Worm (Caenorhabditis elegans): ENCODE measurements around the gene K02A2.5.

The K02A2.5 gene

DNA sequence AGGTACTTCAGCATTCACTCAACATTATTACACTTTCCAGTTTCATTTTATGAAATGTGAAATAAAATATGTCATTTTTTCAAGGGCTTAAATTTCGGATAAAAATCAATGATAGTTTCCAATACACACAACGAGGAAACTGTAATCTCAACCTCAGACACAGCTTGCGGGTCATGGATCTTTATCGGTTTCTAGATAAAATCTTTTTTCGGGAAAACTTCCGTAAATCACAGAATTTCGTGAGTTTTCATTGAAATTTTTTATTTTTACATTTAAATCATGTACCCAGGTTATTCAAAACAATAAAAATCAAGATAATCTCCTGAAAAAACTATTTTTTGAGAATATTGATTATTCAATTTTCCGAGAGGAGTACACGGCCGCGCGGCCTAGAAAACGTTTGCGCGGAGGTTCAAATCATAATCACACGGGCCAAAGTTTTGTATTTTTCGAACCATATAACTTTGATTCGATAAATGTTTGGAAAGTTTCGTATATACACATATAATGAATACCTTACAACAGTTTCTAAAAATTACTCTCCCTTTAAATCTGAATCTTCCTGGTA lies 14.5 kb downstream of the K02A2.5 start:
- TF ChIP-seq aptf-2 (GFP tag; conservative IDR thresholded peaks at IDR 0.05): no peak
- TF ChIP-seq nfyb-1 (GFP tag; IDR thresholded peaks at IDR 0.05): no peak
- TF ChIP-seq B0261.1 (tag; optimal IDR thresholded peaks at IDR 0.05): no peak
- TF ChIP-seq F57A8.1 (GFP tag; optimal IDR thresholded peaks at IDR 0.05): no peak
- no peak for TF ChIP-seq madf-8 (GFP tag; conservative IDR thresholded peaks at IDR 0.05)
- no peak for TF ChIP-seq dox-1 (GFP tag; IDR thresholded peaks at IDR 0.05)
- no peak for TF ChIP-seq T26A5.8 (tag; optimal IDR thresholded peaks at IDR 0.05)
- peak; percentile 8 for TF ChIP-seq efl-1 (GFP tag; optimal IDR thresholded peaks at IDR 0.05)
- no peak for TF ChIP-seq nhr-80 (tag; optimal IDR thresholded peaks at IDR 0.05)
- no peak for TF ChIP-seq nfya-1 (tag; optimal IDR thresholded peaks at IDR 0.05; ENCODE audit: borderline replicate concordance, insufficient read depth)
- no peak for TF ChIP-seq F39B2.1 (GFP tag; IDR thresholded peaks at IDR 0.05)
- TF ChIP-seq nhr-120 (GFP tag; IDR thresholded peaks at IDR 0.05): no peak
- no peak for TF ChIP-seq T07F8.4 (tag; optimal IDR thresholded peaks at IDR 0.05)
- TF ChIP-seq ccch-3 (GFP tag; optimal IDR thresholded peaks at IDR 0.05): no peak
- no peak for TF ChIP-seq F22D6.2 (tag; optimal IDR thresholded peaks at IDR 0.05)
- no peak for TF ChIP-seq ekl-4 (GFP tag; IDR thresholded peaks at IDR 0.05)
- no peak for TF ChIP-seq cebp-2 (GFP tag; IDR thresholded peaks at IDR 0.05)
- TF ChIP-seq egrh-3 (GFP tag; IDR thresholded peaks at IDR 0.05): no peak
- TF ChIP-seq ztf-28 (GFP tag; IDR thresholded peaks at IDR 0.05): no peak
- TF ChIP-seq chd-7 (tag; optimal IDR thresholded peaks at IDR 0.05): no peak
- no peak for TF ChIP-seq cebp-1 (GFP tag; IDR thresholded peaks at IDR 0.05)
- TF ChIP-seq cebp-1 (tag; optimal IDR thresholded peaks at IDR 0.05): peak; percentile 29
- TF ChIP-seq ets-4 (GFP tag; optimal IDR thresholded peaks at IDR 0.05): no peak
- TF ChIP-seq F23B12.7 (tag; optimal IDR thresholded peaks at IDR 0.05; ENCODE audit: insufficient read depth): no peak
- no peak for TF ChIP-seq K12H6.12 (tag; optimal IDR thresholded peaks at IDR 0.05)
- no peak for TF ChIP-seq ztf-25 (GFP tag; IDR thresholded peaks at IDR 0.05)
- no peak for TF ChIP-seq atf-7 (tag; optimal IDR thresholded peaks at IDR 0.05)
- TF ChIP-seq B0019.2 (GFP tag; conservative IDR thresholded peaks at IDR 0.05): no peak
- TF ChIP-seq attf-3 (GFP tag; conservative IDR thresholded peaks at IDR 0.05): no peak
- no peak for TF ChIP-seq ZK185.1 (tag; optimal IDR thresholded peaks at IDR 0.05; ENCODE audit: poor library complexity, severe bottlenecking)
- no peak for TF ChIP-seq K11D2.4 (GFP tag; IDR thresholded peaks at IDR 0.05)
- no peak for TF ChIP-seq tbx-9 (tag; optimal IDR thresholded peaks at IDR 0.05; ENCODE audit: borderline replicate concordance)
- no peak for TF ChIP-seq rpc-1 (optimal IDR thresholded peaks at IDR 0.05)
- TF ChIP-seq rpc-1 (tag; optimal IDR thresholded peaks at IDR 0.05): no peak
- no peak for TF ChIP-seq snpc-4 (GFP tag; optimal IDR thresholded peaks at IDR 0.05)
- TF ChIP-seq snpc-4 (tag; optimal IDR thresholded peaks at IDR 0.05): peak in 2 of 4 experiments; percentile 8 to 18
- 0 out of 2 replicates have a peak, but pooled peaks have one; percentile 17 for TF ChIP-seq madf-6 (GFP tag; IDR thresholded peaks at IDR 0.05)
- TF ChIP-seq sea-2 (GFP tag; IDR thresholded peaks at IDR 0.05): no peak
- TF ChIP-seq ama-1 (optimal IDR thresholded peaks at IDR 0.05): no peak
- TF ChIP-seq ama-1 (GFP tag; optimal IDR thresholded peaks at IDR 0.05): peak in 1 of 2 experiments; percentile 13
- TF ChIP-seq bed-1 (GFP tag; IDR thresholded peaks at IDR 0.05): no peak
- no peak for TF ChIP-seq unc-62 (GFP tag; optimal IDR thresholded peaks at IDR 0.05)
- no peak for TF ChIP-seq unc-130 (GFP tag; optimal IDR thresholded peaks at IDR 0.05)
